Worm (Caenorhabditis elegans) whole organism, L1 larva: ENCODE data around the gene Y50D4C.5.

Experiments used
- C16A3.4 ChIP-seq: fragments of 150-350 bp; optimal IDR thresholded peaks from 2 replicates; lab custom pipeline; 2014; ENCODE audit warnings: missing biosample characterization, missing genetic modification characterization
- C34B4.2 ChIP-seq: sonication (generic microtip); optimal IDR thresholded peaks from 2 replicates; lab custom pipeline; 2017; ENCODE audit warnings: mild to moderate bottlenecking, missing genetic modification characterization, missing compliant biosample characterization
- aha-1 ChIP-seq: fragments of 150-350 bp; optimal IDR thresholded peaks from 2 replicates; lab custom pipeline; 2014; ENCODE audit warnings: missing biosample characterization, missing genetic modification characterization
- alr-1 ChIP-seq: fragments of 200-800 bp; sonication (Bioruptor generic); optimal IDR thresholded peaks from 2 replicates; lab custom pipeline; 2018; ENCODE audit warnings: borderline replicate concordance, mild to moderate bottlenecking, missing genetic modification characterization, missing compliant biosample characterization
- aly-2 ChIP-seq: fragments of 150-350 bp; optimal IDR thresholded peaks from 2 replicates; lab custom pipeline; 2014; ENCODE audit warnings: missing biosample characterization, missing genetic modification characterization
- ama-1 ChIP-seq: fragments of 150-350 bp; optimal IDR thresholded peaks from 2 replicates; lab custom pipeline; 2014
- blmp-1 ChIP-seq: fragments of 150-350 bp; optimal IDR thresholded peaks from 2 replicates; lab custom pipeline; 2014; ENCODE audit warnings: missing biosample characterization, missing genetic modification characterization
- ceh-8 ChIP-seq: fragments of 200-800 bp; sonication (Bioruptor generic); optimal IDR thresholded peaks from 2 replicates; lab custom pipeline; 2018; ENCODE audit warnings: mild to moderate bottlenecking, missing genetic modification characterization, moderate library complexity, missing compliant biosample characterization
- ceh-82 ChIP-seq, 3 experiments: fragments of 150-350 bp in 1 of 3; sonication (generic microtip) in 2 of 3; optimal IDR thresholded peaks; 2 replicates each; lab custom pipeline; 2014 to 2017; ENCODE audit warnings: missing biosample characterization in 3 of 3, missing genetic modification characterization in 3 of 3
- ceh-88 ChIP-seq: fragments of 200-800 bp; sonication (Bioruptor generic); IDR thresholded peaks from 2 replicates; pipeline ENCODE4 v1.3.6; 2022; ENCODE audit warnings: missing genetic modification characterization, missing compliant biosample characterization
- ceh-90 ChIP-seq: sonication (generic microtip); optimal IDR thresholded peaks from 2 replicates; lab custom pipeline; 2016; ENCODE audit warnings: missing genetic modification characterization, missing compliant biosample characterization
- dsc-1 ChIP-seq: sonication (generic microtip); optimal IDR thresholded peaks from 2 replicates; lab custom pipeline; 2016; ENCODE audit warnings: mild to moderate bottlenecking, missing genetic modification characterization, missing compliant biosample characterization
- efl-3 ChIP-seq: fragments of 200-800 bp; sonication (Bioruptor generic); optimal IDR thresholded peaks from 2 replicates; lab custom pipeline; 2018; ENCODE audit warnings: mild to moderate bottlenecking, missing genetic modification characterization, missing compliant biosample characterization
- egl-27 ChIP-seq, 2 experiments: fragments of 150-350 bp in 1 of 2; sonication (generic microtip); optimal IDR thresholded peaks; 3 replicates each; lab custom pipeline; 2017 to 2018; ENCODE audit warnings: missing biosample characterization in 2 of 2, missing genetic modification characterization in 2 of 2, missing genetic modification reagents in 2 of 2
- elt-2 ChIP-seq: sonication (generic microtip); optimal IDR thresholded peaks from 2 replicates; lab custom pipeline; 2016; ENCODE audit warnings: missing genetic modification characterization, mild to moderate bottlenecking, inconsistent platforms, missing compliant biosample characterization, missing genetic modification reagents
- ets-5 ChIP-seq: fragments of 200-800 bp; sonication (Bioruptor generic); IDR thresholded peaks from 2 replicates; pipeline ENCODE4 v1.3.6; 2022; ENCODE audit warnings: missing genetic modification characterization, missing compliant biosample characterization
- fkh-10 ChIP-seq: sonication (generic microtip); optimal IDR thresholded peaks from 2 replicates; lab custom pipeline; 2017; ENCODE audit warnings: missing biosample characterization, missing genetic modification reagents, missing genetic modification characterization
- fkh-4 ChIP-seq: sonication (generic microtip); optimal IDR thresholded peaks from 2 replicates; lab custom pipeline; 2016; ENCODE audit warnings: missing compliant biosample characterization, missing genetic modification characterization, borderline replicate concordance
- hlh-17 ChIP-seq: fragments of 200-800 bp; sonication (Bioruptor generic); optimal IDR thresholded peaks from 2 replicates; lab custom pipeline; 2018; ENCODE audit warnings: missing genetic modification characterization, mild to moderate bottlenecking, missing compliant biosample characterization, moderate library complexity, borderline replicate concordance
- hlh-4 ChIP-seq: sonication (generic microtip); optimal IDR thresholded peaks from 2 replicates; lab custom pipeline; 2016; ENCODE audit warnings: mild to moderate bottlenecking, missing genetic modification characterization, missing compliant biosample characterization
- hpl-2 ChIP-seq: fragments of 150-350 bp; optimal IDR thresholded peaks from 2 replicates; lab custom pipeline; 2014; ENCODE audit warnings: missing biosample characterization, missing genetic modification reagents, missing genetic modification characterization
- irx-1 ChIP-seq: sonication (generic microtip); optimal IDR thresholded peaks from 2 replicates; lab custom pipeline; 2016; ENCODE audit warnings: missing genetic modification characterization, missing compliant biosample characterization
- isw-1 ChIP-seq: fragments of 200-800 bp; sonication (Bioruptor generic); IDR thresholded peaks from 2 replicates; pipeline ENCODE4 v1.3.6; 2022; ENCODE audit warnings: missing genetic modification characterization, missing compliant biosample characterization
- jun-1 ChIP-seq: fragments of 150-350 bp; optimal IDR thresholded peaks from 2 replicates; lab custom pipeline; 2014; ENCODE audit warnings: missing biosample characterization, missing genetic modification reagents, missing genetic modification characterization
- lin-13 ChIP-seq: fragments of 150-350 bp; optimal IDR thresholded peaks from 2 replicates; lab custom pipeline; 2014; ENCODE audit warnings: missing biosample characterization, missing genetic modification reagents, missing genetic modification characterization
- lin-15B ChIP-seq: fragments of 150-350 bp; sonication (generic microtip); optimal IDR thresholded peaks from 3 replicates; lab custom pipeline; 2014; ENCODE audit warnings: missing biosample characterization, missing genetic modification characterization
- lsy-2 ChIP-seq, 2 experiments: fragments of 150-350 bp; optimal IDR thresholded peaks; 2 replicates each; lab custom pipeline; 2014; ENCODE audit warnings: missing biosample characterization in 2 of 2, missing genetic modification characterization in 2 of 2
- mdl-1 ChIP-seq, 2 experiments: fragments of 150-350 bp; optimal IDR thresholded peaks; 2 replicates each; lab custom pipeline; 2014 to 2017; ENCODE audit warnings: missing biosample characterization in 2 of 2, missing genetic modification characterization in 2 of 2, inconsistent platforms in 1 of 2
- mep-1 ChIP-seq: fragments of 150-350 bp; optimal IDR thresholded peaks from 2 replicates; lab custom pipeline; 2014; ENCODE audit warnings: missing biosample characterization, missing genetic modification characterization
- nhr-11 ChIP-seq: fragments of 150-350 bp; optimal IDR thresholded peaks from 2 replicates; lab custom pipeline; 2014; ENCODE audit warnings: missing biosample characterization, missing genetic modification characterization
- nhr-19 ChIP-seq: fragments of 200-800 bp; sonication (Bioruptor generic); conservative IDR thresholded peaks from 2 replicates; pipeline ENCODE4 v1.3.6; 2022; ENCODE audit warnings: missing genetic modification characterization, missing compliant biosample characterization
- nhr-237 ChIP-seq: fragments of 150-350 bp; optimal IDR thresholded peaks from 2 replicates; lab custom pipeline; 2014; ENCODE audit warnings: missing biosample characterization, missing genetic modification characterization
- nhr-28 ChIP-seq: fragments of 150-350 bp; optimal IDR thresholded peaks from 2 replicates; lab custom pipeline; 2014; ENCODE audit warnings: missing biosample characterization, missing genetic modification characterization
- nhr-47 ChIP-seq: sonication (generic microtip); optimal IDR thresholded peaks from 2 replicates; lab custom pipeline; 2016; ENCODE audit warnings: mild to moderate bottlenecking, missing genetic modification characterization, moderate library complexity, missing compliant biosample characterization
- nhr-77 ChIP-seq: fragments of 150-350 bp; optimal IDR thresholded peaks from 2 replicates; lab custom pipeline; 2014; ENCODE audit warnings: missing biosample characterization, missing genetic modification characterization
- nhr-84 ChIP-seq: sonication (generic microtip); optimal IDR thresholded peaks from 2 replicates; lab custom pipeline; 2017; ENCODE audit warnings: missing biosample characterization, missing genetic modification characterization
- nhr-90 ChIP-seq: sonication (generic microtip); optimal IDR thresholded peaks from 2 replicates; lab custom pipeline; 2016; ENCODE audit warnings: mild to moderate bottlenecking, missing genetic modification characterization, missing compliant biosample characterization; ENCODE audit not compliant: poor library complexity
- pax-3 ChIP-seq: fragments of 200-800 bp; sonication (Bioruptor generic); optimal IDR thresholded peaks from 2 replicates; lab custom pipeline; 2018; ENCODE audit warnings: mild to moderate bottlenecking, missing genetic modification characterization, moderate library complexity, missing compliant biosample characterization
- pqm-1 ChIP-seq: sonication (generic microtip); optimal IDR thresholded peaks from 3 replicates; lab custom pipeline; 2017; ENCODE audit warnings: missing biosample characterization, missing genetic modification characterization
- skn-1 ChIP-seq: fragments of 150-350 bp; optimal IDR thresholded peaks from 2 replicates; lab custom pipeline; 2014; ENCODE audit warnings: missing biosample characterization, missing genetic modification characterization
- snu-23 ChIP-seq: sonication (generic microtip); optimal IDR thresholded peaks from 2 replicates; lab custom pipeline; 2016; ENCODE audit warnings: missing genetic modification characterization, missing compliant biosample characterization
- sox-4 ChIP-seq: sonication (generic microtip); optimal IDR thresholded peaks from 2 replicates; lab custom pipeline; 2016; ENCODE audit warnings: missing genetic modification characterization, missing compliant biosample characterization
- sptf-1 ChIP-seq: fragments of 150-350 bp; optimal IDR thresholded peaks from 2 replicates; lab custom pipeline; 2014; ENCODE audit warnings: missing biosample characterization, missing genetic modification characterization
- sup-37 ChIP-seq: fragments of 200-800 bp; sonication (Bioruptor generic); optimal IDR thresholded peaks from 2 replicates; lab custom pipeline; 2018; ENCODE audit warnings: mild to moderate bottlenecking, missing genetic modification characterization, missing compliant biosample characterization
- tbx-2 ChIP-seq: sonication (generic microtip); optimal IDR thresholded peaks from 2 replicates; lab custom pipeline; 2016; ENCODE audit warnings: missing genetic modification characterization, missing compliant biosample characterization
- tlp-1 ChIP-seq: fragments of 150-350 bp; optimal IDR thresholded peaks from 2 replicates; lab custom pipeline; 2014; ENCODE audit warnings: missing biosample characterization, missing genetic modification characterization
- unc-130 ChIP-seq: fragments of 150-350 bp; optimal IDR thresholded peaks from 2 replicates; lab custom pipeline; 2017; ENCODE audit warnings: missing biosample characterization, missing genetic modification characterization, inconsistent platforms
- unc-62 ChIP-seq: fragments of 150-350 bp; optimal IDR thresholded peaks from 2 replicates; lab custom pipeline; 2014; ENCODE audit warnings: missing biosample characterization, missing genetic modification reagents, missing genetic modification characterization
- unc-86 ChIP-seq: sonication (generic microtip); optimal IDR thresholded peaks from 2 replicates; lab custom pipeline; 2016; ENCODE audit warnings: missing genetic modification characterization, missing compliant biosample characterization
- unc-98 ChIP-seq: fragments of 200-800 bp; sonication (Bioruptor generic); IDR thresholded peaks from 2 replicates; pipeline ENCODE4 v1.3.6; 2022; ENCODE audit warnings: missing genetic modification characterization, missing compliant biosample characterization
- xbp-1 ChIP-seq: sonication (generic microtip); optimal IDR thresholded peaks from 2 replicates; lab custom pipeline; 2016; ENCODE audit warnings: missing genetic modification characterization, missing compliant biosample characterization
- zag-1 ChIP-seq: fragments of 150-350 bp; optimal IDR thresholded peaks from 2 replicates; lab custom pipeline; 2014; ENCODE audit warnings: missing biosample characterization, missing genetic modification characterization
- zip-4 ChIP-seq: fragments of 200-800 bp; sonication (Bioruptor generic); optimal IDR thresholded peaks from 2 replicates; lab custom pipeline; 2018; ENCODE audit warnings: mild to moderate bottlenecking, missing genetic modification characterization, moderate library complexity, missing compliant biosample characterization
- ztf-4 ChIP-seq: fragments of 150-350 bp; optimal IDR thresholded peaks from 2 replicates; lab custom pipeline; 2014; ENCODE audit warnings: missing biosample characterization, missing genetic modification characterization

The Y50D4C.5 gene

DNA sequence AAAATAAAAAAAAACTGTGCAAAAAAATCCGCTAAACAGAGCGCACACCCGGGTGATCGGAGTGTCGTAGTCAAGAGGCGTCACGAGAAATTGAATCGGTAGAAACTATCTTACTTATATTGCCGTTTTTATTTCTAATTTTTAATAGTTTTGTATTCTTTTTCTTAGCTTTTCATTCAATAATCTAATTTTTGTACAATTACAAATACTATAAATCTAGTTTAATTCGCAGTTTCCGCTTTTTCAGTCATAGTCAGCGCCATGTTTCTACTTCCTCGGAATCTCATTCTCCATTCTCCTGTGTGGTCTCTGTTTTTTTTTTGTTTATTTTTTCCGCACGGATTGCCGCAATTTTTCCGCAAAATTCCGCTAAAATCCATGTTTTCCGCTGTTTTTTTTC, 282 bp upstream of the Y50D4C.5 start:
- no peak for TF ChIP-seq jun-1 (tag; lab: Kevin White, UChicago)
- TF ChIP-seq tlp-1 (tag; lab: Kevin White, UChicago), result no peak
- TF ChIP-seq aha-1 (tag; lab: Kevin White, UChicago), result no peak
- TF ChIP-seq ama-1, result no peak
- TF ChIP-seq mdl-1 (tag; optimal IDR thresholded peaks at IDR 0.05; lab: Kevin White, UChicago), result peak in 1 of 2 experiments; percentile 16
- peak; percentile 97 for TF ChIP-seq unc-98 (GFP tag; lab: Robert Waterston, UW)
- TF ChIP-seq alr-1 (tag; lab: Kevin White, UChicago), result no peak
- peak; percentile 26 for TF ChIP-seq ceh-8 (GFP tag; lab: Kevin White, UChicago)
- peak; percentile 31 for TF ChIP-seq lin-13 (GFP tag; lab: Kevin White, UChicago)
- no peak for TF ChIP-seq aly-2 (tag; lab: Kevin White, UChicago)
- peak; percentile 18 for TF ChIP-seq blmp-1 (tag; lab: Kevin White, UChicago)
- TF ChIP-seq nhr-77 (tag; lab: Kevin White, UChicago), result peak; percentile 5
- TF ChIP-seq lsy-2 (tag; optimal IDR thresholded peaks at IDR 0.05; lab: Kevin White, UChicago), result peak; percentile 64 to 82
- TF ChIP-seq sptf-1, result no peak
- TF ChIP-seq hlh-17 (GFP tag; lab: Kevin White, UChicago), result no peak
- no peak for TF ChIP-seq egl-27 (tag; optimal IDR thresholded peaks at IDR 0.05; lab: Kevin White, UChicago)
- peak; percentile 86 for TF ChIP-seq sox-4 (tag; lab: Kevin White, UChicago)
- peak; percentile 81 for TF ChIP-seq ceh-90 (tag; lab: Kevin White, UChicago)
- TF ChIP-seq pqm-1 (tag; lab: Kevin White, UChicago), result no peak
- peak; percentile 81 for TF ChIP-seq irx-1
- peak; percentile 88 for TF ChIP-seq snu-23 (GFP tag; lab: Kevin White, UChicago)
- TF ChIP-seq skn-1 (tag; lab: Kevin White, UChicago), result no peak
- TF ChIP-seq ztf-4 (tag; lab: Kevin White, UChicago), result no peak
- peak; percentile 69 for TF ChIP-seq C16A3.4 (tag; lab: Kevin White, UChicago)
- peak; percentile 78 for TF ChIP-seq xbp-1 (tag; lab: Kevin White, UChicago)
- TF ChIP-seq nhr-90 (tag; lab: Kevin White, UChicago), result peak; percentile 95
- TF ChIP-seq isw-1 (GFP tag; lab: Robert Waterston, UW), result peak; percentile 84
- TF ChIP-seq nhr-11, result no peak
- peak; percentile 62 for TF ChIP-seq sup-37 (GFP tag; lab: Kevin White, UChicago)
- peak; percentile 59 for TF ChIP-seq elt-2 (tag; lab: Kevin White, UChicago)
- peak; percentile 23 for TF ChIP-seq nhr-237 (tag; lab: Kevin White, UChicago)
- TF ChIP-seq efl-3 (GFP tag; lab: Kevin White, UChicago), result peak; percentile 49
- peak; percentile 96 for TF ChIP-seq pax-3 (tag; lab: Kevin White, UChicago)
- no peak for TF ChIP-seq nhr-28 (tag; lab: Kevin White, UChicago)
- TF ChIP-seq unc-62 (GFP tag; lab: Kevin White, UChicago), result no peak
- peak; percentile 81 for TF ChIP-seq unc-86 (tag; lab: Kevin White, UChicago)
- no peak for TF ChIP-seq unc-130
- TF ChIP-seq mep-1, result peak; percentile 57
- TF ChIP-seq ets-5 (GFP tag; lab: Robert Waterston, UW), result no peak
- TF ChIP-seq tbx-2 (tag; lab: Kevin White, UChicago), result peak; percentile 91
- TF ChIP-seq lin-15B (tag; lab: Kevin White, UChicago), result peak; percentile 21
- peak; percentile 87 for TF ChIP-seq fkh-4 (tag; lab: Kevin White, UChicago)
- peak; percentile 20 for TF ChIP-seq fkh-10
- peak; percentile 93 for TF ChIP-seq nhr-47 (tag; lab: Kevin White, UChicago)
- no peak for TF ChIP-seq nhr-84 (tag; lab: Kevin White, UChicago)
- peak; percentile 67 for TF ChIP-seq nhr-19 (GFP tag; lab: Robert Waterston, UW)
- TF ChIP-seq ceh-88, result peak; percentile 87
- TF ChIP-seq C34B4.2, result no peak
- TF ChIP-seq dsc-1 (tag; lab: Kevin White, UChicago), result peak; percentile 85
- peak; percentile 13 for TF ChIP-seq zip-4
- TF ChIP-seq hpl-2 (GFP tag; lab: Kevin White, UChicago), result peak; percentile 61
- TF ChIP-seq zag-1 (tag; lab: Kevin White, UChicago), result no peak
- peak; percentile 38 for TF ChIP-seq hlh-4 (tag; lab: Kevin White, UChicago)
- peak; percentile 41 to 49 (median 42) for TF ChIP-seq ceh-82 (tag; optimal IDR thresholded peaks at IDR 0.05; lab: Kevin White, UChicago)
